Worm (Caenorhabditis elegans) whole organism, L2 larva: ENCODE data around the gene F11G11.4.

ENCODE experiments used
- C34F6.9 ChIP-seq: fragments of 150-350 bp; optimal IDR thresholded peaks from 2 replicates; lab custom pipeline; 2014; ENCODE audit warnings: missing biosample characterization, missing genetic modification characterization
- F13H6.1 ChIP-seq: sonication (generic microtip); optimal IDR thresholded peaks from 2 replicates; lab custom pipeline; 2016; ENCODE audit warnings: missing genetic modification characterization, missing compliant biosample characterization
- R02D3.7 ChIP-seq: fragments of 150-350 bp; optimal IDR thresholded peaks from 2 replicates; lab custom pipeline; 2014; ENCODE audit warnings: missing biosample characterization, missing genetic modification characterization
- Y55F3AM.14 ChIP-seq: fragments of 200-800 bp; sonication (Bioruptor generic); optimal IDR thresholded peaks from 2 replicates; lab custom pipeline; 2018; ENCODE audit warnings: mild to moderate bottlenecking, missing genetic modification characterization, missing compliant biosample characterization
- ZK546.5 ChIP-seq: sonication (generic microtip); optimal IDR thresholded peaks from 2 replicates; lab custom pipeline; 2017; ENCODE audit warnings: missing biosample characterization, missing genetic modification characterization
- alr-1 ChIP-seq: fragments of 150-350 bp; optimal IDR thresholded peaks from 2 replicates; lab custom pipeline; 2014; ENCODE audit warnings: missing biosample characterization, missing genetic modification characterization
- aly-2 ChIP-seq: fragments of 150-350 bp; optimal IDR thresholded peaks from 2 replicates; lab custom pipeline; 2014; ENCODE audit warnings: missing biosample characterization, missing genetic modification characterization
- ama-1 ChIP-seq: fragments of 150-350 bp; optimal IDR thresholded peaks from 2 replicates; lab custom pipeline; 2018; ENCODE audit warnings: inconsistent platforms
- blmp-1 ChIP-seq: sonication (generic microtip); optimal IDR thresholded peaks from 2 replicates; lab custom pipeline; 2017; ENCODE audit warnings: missing genetic modification characterization, mild to moderate bottlenecking, missing compliant biosample characterization, antibody characterized with exemption, moderate library complexity; ENCODE audit not compliant: insufficient read depth
- ceh-16 ChIP-seq: fragments of 150-350 bp; optimal IDR thresholded peaks from 2 replicates; lab custom pipeline; 2014; ENCODE audit warnings: missing biosample characterization, missing genetic modification characterization
- ceh-82 ChIP-seq: fragments of 150-350 bp; optimal IDR thresholded peaks from 2 replicates; lab custom pipeline; 2014; ENCODE audit warnings: missing biosample characterization, missing genetic modification characterization
- crh-2 ChIP-seq: sonication (generic microtip); optimal IDR thresholded peaks from 2 replicates; lab custom pipeline; 2017; ENCODE audit warnings: missing biosample characterization, missing genetic modification characterization
- dmd-4 ChIP-seq: sonication (generic microtip); optimal IDR thresholded peaks from 2 replicates; lab custom pipeline; 2017; ENCODE audit warnings: missing biosample characterization, missing genetic modification characterization
- egl-27 ChIP-seq: sonication (generic microtip); optimal IDR thresholded peaks from 3 replicates; lab custom pipeline; 2017; ENCODE audit warnings: missing biosample characterization, missing genetic modification reagents, missing genetic modification characterization
- elt-1 ChIP-seq: fragments of 150-350 bp; optimal IDR thresholded peaks from 2 replicates; lab custom pipeline; 2014; ENCODE audit warnings: missing biosample characterization, missing genetic modification characterization
- elt-3 ChIP-seq: sonication (generic microtip); optimal IDR thresholded peaks from 2 replicates; lab custom pipeline; 2017; ENCODE audit warnings: missing biosample characterization, missing genetic modification characterization
- fos-1 ChIP-seq: fragments of 150-350 bp; optimal IDR thresholded peaks from 2 replicates; lab custom pipeline; 2014; ENCODE audit warnings: missing biosample characterization, missing genetic modification characterization
- gmeb-1 ChIP-seq: fragments of 150-350 bp; optimal IDR thresholded peaks from 2 replicates; lab custom pipeline; 2014; ENCODE audit warnings: missing biosample characterization, missing genetic modification characterization
- lin-11 ChIP-seq: fragments of 150-350 bp; sonication (generic microtip); optimal IDR thresholded peaks from 2 replicates; lab custom pipeline; 2014; ENCODE audit warnings: missing biosample characterization, missing genetic modification characterization, inconsistent platforms, mixed read lengths
- lin-13 ChIP-seq: fragments of 150-350 bp; optimal IDR thresholded peaks from 2 replicates; lab custom pipeline; 2014; ENCODE audit warnings: missing biosample characterization, missing genetic modification reagents, missing genetic modification characterization
- lin-39 ChIP-seq: fragments of 150-350 bp; optimal IDR thresholded peaks from 2 replicates; lab custom pipeline; 2014; ENCODE audit warnings: missing biosample characterization, missing genetic modification reagents, missing genetic modification characterization
- lsy-2 ChIP-seq, 2 experiments: fragments of 150-350 bp in 1 of 2; sonication (generic microtip) in 1 of 2; optimal IDR thresholded peaks; 2 replicates each; lab custom pipeline; 2014 to 2017; ENCODE audit warnings: missing biosample characterization in 2 of 2, missing genetic modification characterization in 2 of 2
- mab-5 ChIP-seq: fragments of 150-350 bp; optimal IDR thresholded peaks from 2 replicates; lab custom pipeline; 2014; ENCODE audit warnings: missing biosample characterization, missing genetic modification characterization
- mbf-1 ChIP-seq: sonication (generic microtip); optimal IDR thresholded peaks from 2 replicates; lab custom pipeline; 2017; ENCODE audit warnings: missing biosample characterization, missing genetic modification characterization
- mdl-1 ChIP-seq, 2 experiments: fragments of 150-350 bp in 1 of 2; sonication (generic microtip) in 1 of 2; optimal IDR thresholded peaks; 2 replicates each; lab custom pipeline; 2017; ENCODE audit warnings: missing biosample characterization in 2 of 2, missing genetic modification characterization in 2 of 2
- nhr-10 ChIP-seq: sonication (generic microtip); optimal IDR thresholded peaks from 2 replicates; lab custom pipeline; 2017; ENCODE audit warnings: missing biosample characterization, missing genetic modification characterization
- nhr-11 ChIP-seq: fragments of 150-350 bp; optimal IDR thresholded peaks from 2 replicates; lab custom pipeline; 2014; ENCODE audit warnings: missing biosample characterization, missing genetic modification characterization
- nhr-12 ChIP-seq: fragments of 150-350 bp; optimal IDR thresholded peaks from 2 replicates; lab custom pipeline; 2014; ENCODE audit warnings: missing biosample characterization, missing genetic modification characterization
- nhr-129 ChIP-seq: fragments of 150-350 bp; optimal IDR thresholded peaks from 2 replicates; lab custom pipeline; 2014; ENCODE audit warnings: missing biosample characterization, missing genetic modification characterization
- nhr-21 ChIP-seq: fragments of 150-350 bp; optimal IDR thresholded peaks from 2 replicates; lab custom pipeline; 2014; ENCODE audit warnings: missing biosample characterization, missing genetic modification characterization
- nhr-23 ChIP-seq: fragments of 150-350 bp; optimal IDR thresholded peaks from 2 replicates; lab custom pipeline; 2014; ENCODE audit warnings: missing biosample characterization, missing genetic modification reagents, missing genetic modification characterization
- nhr-237 ChIP-seq: fragments of 150-350 bp; optimal IDR thresholded peaks from 2 replicates; lab custom pipeline; 2014; ENCODE audit warnings: missing biosample characterization, missing genetic modification characterization
- nhr-25 ChIP-seq: fragments of 150-350 bp; sonication (generic microtip); optimal IDR thresholded peaks from 3 replicates; lab custom pipeline; 2014; ENCODE audit warnings: missing biosample characterization, missing genetic modification characterization
- nhr-77 ChIP-seq: fragments of 150-350 bp; optimal IDR thresholded peaks from 2 replicates; lab custom pipeline; 2014; ENCODE audit warnings: missing biosample characterization, missing genetic modification characterization
- peb-1 ChIP-seq: fragments of 150-350 bp; optimal IDR thresholded peaks from 2 replicates; lab custom pipeline; 2014; ENCODE audit warnings: missing biosample characterization, missing genetic modification characterization
- sem-4 ChIP-seq: fragments of 150-350 bp; optimal IDR thresholded peaks from 2 replicates; lab custom pipeline; 2014; ENCODE audit warnings: missing biosample characterization, missing genetic modification reagents, missing genetic modification characterization
- skn-1 ChIP-seq: sonication (generic microtip); optimal IDR thresholded peaks from 2 replicates; lab custom pipeline; 2017; ENCODE audit warnings: missing biosample characterization, missing genetic modification characterization
- sma-3 ChIP-seq: sonication (generic microtip); optimal IDR thresholded peaks from 2 replicates; lab custom pipeline; 2016; ENCODE audit warnings: missing genetic modification reagents, missing genetic modification characterization, missing compliant biosample characterization
- sma-9 ChIP-seq, 2 experiments: fragments of 150-350 bp in 1 of 2; sonication (generic microtip) in 1 of 2; optimal IDR thresholded peaks; 2 replicates each; lab custom pipeline; 2014 to 2016; ENCODE audit warnings: missing genetic modification characterization in 2 of 2, mild to moderate bottlenecking in 1 of 2, missing biosample characterization in 1 of 2, missing compliant biosample characterization in 1 of 2, missing genetic modification reagents in 1 of 2, moderate library complexity in 1 of 2
- snpc-4 ChIP-seq: fragments of 150-350 bp; optimal IDR thresholded peaks from 2 replicates; lab custom pipeline; 2014; ENCODE audit warnings: missing biosample characterization, missing genetic modification characterization
- unc-39 ChIP-seq: fragments of 150-350 bp; optimal IDR thresholded peaks from 2 replicates; lab custom pipeline; 2014; ENCODE audit warnings: missing biosample characterization, missing genetic modification characterization
- unc-55 ChIP-seq: fragments of 150-350 bp; sonication (generic microtip); optimal IDR thresholded peaks from 3 replicates; lab custom pipeline; 2014; ENCODE audit warnings: missing biosample characterization, missing genetic modification reagents, missing genetic modification characterization
- unc-62 ChIP-seq: fragments of 150-350 bp; optimal IDR thresholded peaks from 2 replicates; lab custom pipeline; 2014; ENCODE audit warnings: missing biosample characterization, missing genetic modification reagents, missing genetic modification characterization
- zag-1 ChIP-seq: fragments of 150-350 bp; optimal IDR thresholded peaks from 2 replicates; lab custom pipeline; 2014; ENCODE audit warnings: missing biosample characterization, missing genetic modification characterization
- ztf-1 ChIP-seq: fragments of 200-800 bp; sonication (Bioruptor generic); conservative IDR thresholded peaks from 2 replicates; pipeline ENCODE4 v1.3.6; 2022; ENCODE audit warnings: missing genetic modification characterization, missing compliant biosample characterization
- ztf-4 ChIP-seq: fragments of 150-350 bp; optimal IDR thresholded peaks from 2 replicates; lab custom pipeline; 2014; ENCODE audit warnings: missing biosample characterization, missing genetic modification characterization

Gene F11G11.4

ce11 chrII:4851594-4852106 lies 8.7 kb upstream of the F11G11.4 start, which contains the start of gene dnj-9 (continued):
- TF ChIP-seq F13H6.1 (tag; lab: Kevin White, UChicago), result peak; percentile 96
- no peak for TF ChIP-seq nhr-11
- TF ChIP-seq zag-1, result peak; percentile 85
- TF ChIP-seq unc-39, result no peak
- peak; percentile 68 for TF ChIP-seq ZK546.5 (tag; lab: Kevin White, UChicago)

ce11 chrII:4854761-4855160 lies 5.6 kb upstream of the F11G11.4 start:
- no peak for TF ChIP-seq ztf-1 (GFP tag; lab: Robert Waterston, UW)
- TF ChIP-seq C34F6.9 (tag; lab: Kevin White, UChicago), result peak; percentile 39
- no peak for TF ChIP-seq unc-62 (GFP tag; lab: Kevin White, UChicago)
- TF ChIP-seq mab-5 (tag; lab: Kevin White, UChicago), result no peak
- peak; percentile 35 for TF ChIP-seq unc-55 (GFP tag; lab: Kevin White, UChicago)

- TF ChIP-seq C34F6.9 (tag; lab: Kevin White, UChicago) (peak; percentile 15), skn-1 (no peak), sma-9 (GFP tag; optimal IDR thresholded peaks at IDR 0.05; lab: Kevin White, UChicago) (peak; percentile 49), sma-9 (tag; optimal IDR thresholded peaks at IDR 0.05; lab: Kevin White, UChicago) (no peak), F13H6.1 (tag; lab: Kevin White, UChicago) (no peak), nhr-25 (tag; lab: Kevin White, UChicago) (no peak), nhr-11 (no peak), lsy-2 (tag; optimal IDR thresholded peaks at IDR 0.05; lab: Kevin White, UChicago) (peak; percentile 2 to 24), egl-27 (no peak), Y55F3AM.14 (no peak), zag-1 (no peak), mab-5 (tag; lab: Kevin White, UChicago) (no peak), snpc-4 (no peak)
Observed at ce11 chrII:4855489-4855888, 4.9 kb upstream of the F11G11.4 start.

- no peak for TF ChIP-seq F13H6.1 (tag; lab: Kevin White, UChicago)
- no peak for TF ChIP-seq mdl-1 (tag; optimal IDR thresholded peaks at IDR 0.05; lab: Kevin White, UChicago)
- no peak for TF ChIP-seq nhr-12
- TF ChIP-seq ama-1 (lab: Kevin White, UChicago), result no peak
- TF ChIP-seq dmd-4, result no peak
- peak in 1 of 2 experiments; percentile 52 for TF ChIP-seq lsy-2 (tag; optimal IDR thresholded peaks at IDR 0.05; lab: Kevin White, UChicago)
- no peak for TF ChIP-seq unc-39
- no peak for TF ChIP-seq sem-4 (tag; lab: Kevin White, UChicago)
- no peak for TF ChIP-seq R02D3.7 (tag; lab: Kevin White, UChicago)
- no peak for TF ChIP-seq fos-1
- TF ChIP-seq alr-1 (tag; lab: Kevin White, UChicago), result no peak
- TF ChIP-seq sma-3 (GFP tag; lab: Kevin White, UChicago), result no peak
- TF ChIP-seq ztf-4, result no peak
- TF ChIP-seq lin-13 (GFP tag; lab: Kevin White, UChicago), result no peak
- TF ChIP-seq ceh-16 (tag; lab: Kevin White, UChicago), result no peak
- peak; percentile 54 for TF ChIP-seq C34F6.9 (tag; lab: Kevin White, UChicago)
- TF ChIP-seq nhr-23 (tag; lab: Kevin White, UChicago), result no peak
- TF ChIP-seq lin-11 (tag; lab: Kevin White, UChicago), result no peak
- TF ChIP-seq snpc-4, result no peak
- TF ChIP-seq nhr-129, result peak; percentile 13
- no peak for TF ChIP-seq ztf-1 (GFP tag; lab: Robert Waterston, UW)
- no peak for TF ChIP-seq elt-1
- no peak for TF ChIP-seq mab-5 (tag; lab: Kevin White, UChicago)
- no peak for TF ChIP-seq Y55F3AM.14
- peak; percentile 11 for TF ChIP-seq gmeb-1 (tag; lab: Kevin White, UChicago)
- TF ChIP-seq ceh-82, result no peak
- no peak for TF ChIP-seq elt-3 (tag; lab: Kevin White, UChicago)
- no peak for TF ChIP-seq nhr-237 (tag; lab: Kevin White, UChicago)
- TF ChIP-seq lin-39 (tag; lab: Kevin White, UChicago), result no peak
- no peak for TF ChIP-seq nhr-77 (tag; lab: Kevin White, UChicago)
- TF ChIP-seq nhr-11, result no peak
- TF ChIP-seq nhr-25 (tag; lab: Kevin White, UChicago), result peak; percentile 73
- TF ChIP-seq zag-1, result no peak
- no peak for TF ChIP-seq peb-1 (tag; lab: Kevin White, UChicago)
- no peak for TF ChIP-seq unc-62 (GFP tag; lab: Kevin White, UChicago)
- no peak for TF ChIP-seq ZK546.5 (tag; lab: Kevin White, UChicago)
- TF ChIP-seq skn-1, result peak; percentile 1
- TF ChIP-seq crh-2 (tag; lab: Kevin White, UChicago), result peak; percentile 4
- no peak for TF ChIP-seq nhr-10 (tag; lab: Kevin White, UChicago)
- no peak for TF ChIP-seq mbf-1 (tag; lab: Kevin White, UChicago)
- no peak for TF ChIP-seq blmp-1 (tag; lab: Kevin White, UChicago)
- TF ChIP-seq aly-2, result no peak
- no peak for TF ChIP-seq egl-27
- peak; percentile 58 for TF ChIP-seq nhr-21 (tag; lab: Kevin White, UChicago)
Observed at ce11 chrII:4856113-4856512, 4.3 kb upstream of the F11G11.4 start.
